Worm (Caenorhabditis elegans): ENCODE data around the gene C27A2.12.

DNA sequence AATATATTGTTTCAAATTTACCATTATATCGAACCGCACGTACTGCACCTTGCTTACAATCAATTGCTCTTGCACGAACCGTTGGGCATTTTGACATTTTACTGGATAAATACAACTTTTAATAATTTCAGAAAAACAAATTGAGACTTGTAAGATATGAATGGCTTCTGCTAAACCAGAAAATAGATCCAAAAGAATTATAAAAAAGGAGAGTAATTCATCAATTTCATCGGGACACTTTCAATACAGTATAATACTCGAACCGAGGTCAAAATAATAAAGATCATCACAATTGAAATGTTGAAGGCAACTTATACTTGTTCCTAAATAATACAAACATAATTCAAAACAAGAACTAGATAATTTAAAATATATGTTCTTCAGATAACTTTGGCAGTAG is 26.3 kb downstream of the C27A2.12 start, which contains the start of gene wdr-83:
- TF ChIP-seq bed-1 (GFP tag; IDR thresholded peaks at IDR 0.05) (no peak), F22D6.2 (tag; optimal IDR thresholded peaks at IDR 0.05) (no peak)
